Worm (Caenorhabditis elegans) whole organism, young adult: Measurements from ENCODE around the gene T28H10.1.

Experiments used
- F49E8.2 ChIP-seq: sonication (generic microtip); optimal IDR thresholded peaks from 3 replicates; lab custom pipeline; 2017; ENCODE audit warnings: missing genetic modification characterization, mild to moderate bottlenecking, missing compliant biosample characterization, antibody characterized with exemption, moderate library complexity; ENCODE audit not compliant: insufficient read depth
- T07F8.4 ChIP-seq: sonication (generic microtip); optimal IDR thresholded peaks from 2 replicates; lab custom pipeline; 2016; ENCODE audit warnings: mild to moderate bottlenecking, missing genetic modification characterization, moderate library complexity, missing compliant biosample characterization
- Y95B8A.8 ChIP-seq: fragments of 200-800 bp; sonication (Bioruptor generic); IDR thresholded peaks from 2 replicates; pipeline ENCODE4 v1.3.6; 2022; ENCODE audit warnings: missing genetic modification reagents, missing genetic modification characterization, missing compliant biosample characterization
- ama-1 ChIP-seq, 3 experiments: fragments of 150-350 bp in 1 of 3; sonication (generic microtip) in 2 of 3; optimal IDR thresholded peaks; 2 replicates each; lab custom pipeline; 2014 to 2018; ENCODE audit warnings: missing biosample characterization in 2 of 3, missing genetic modification characterization in 2 of 3, missing genetic modification reagents in 2 of 3
- nhr-120 ChIP-seq: fragments of 200-800 bp; sonication (Bioruptor generic); IDR thresholded peaks from 2 replicates; pipeline ENCODE4 v1.3.6; 2022; ENCODE audit warnings: missing genetic modification characterization, missing compliant biosample characterization
- unc-62 ChIP-seq: fragments of 150-350 bp; optimal IDR thresholded peaks from 2 replicates; lab custom pipeline; 2014; ENCODE audit warnings: missing biosample characterization, missing genetic modification reagents, missing genetic modification characterization

- no peak for TF ChIP-seq nhr-120 (GFP tag; lab: Robert Waterston, UW)
- no peak for TF ChIP-seq unc-62 (GFP tag; lab: Kevin White, UChicago)
- TF ChIP-seq T07F8.4 (tag; lab: Kevin White, UChicago), result no peak
- no peak for TF ChIP-seq F49E8.2 (tag; lab: Kevin White, UChicago)
- TF ChIP-seq ama-1 (optimal IDR thresholded peaks at IDR 0.05; lab: Kevin White, UChicago), result no peak
- TF ChIP-seq ama-1 (GFP tag; optimal IDR thresholded peaks at IDR 0.05; lab: Kevin White, UChicago), result no peak
- TF ChIP-seq Y95B8A.8 (GFP tag; lab: Robert Waterston, UW), result no peak
Observed at ce11 chrV:12460583-12460982, 43.0 kb upstream of the T28H10.1 start.
